Fruit fly (Drosophila melanogaster): ENCODE results near the gene CG8892.

DNA sequence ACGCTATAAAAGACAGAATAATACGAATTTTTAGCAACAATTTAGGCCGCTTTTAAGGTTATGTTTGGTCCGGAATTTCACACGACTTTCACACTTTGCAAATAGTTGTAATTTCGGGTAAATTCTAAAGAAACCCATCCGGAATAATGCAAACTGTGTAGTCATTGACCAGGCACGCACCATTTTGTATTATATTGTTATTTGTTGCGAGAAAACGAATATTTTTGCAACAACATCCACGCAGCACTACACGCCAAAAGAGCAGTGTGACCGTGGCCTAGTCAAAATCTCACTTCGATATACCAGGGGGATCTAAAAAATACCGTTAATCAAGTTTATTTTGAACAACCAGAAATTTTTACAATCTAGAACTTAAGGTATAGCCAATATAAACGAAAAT, 13.9 kb downstream of the CG8892 start, which contains the start of gene eIF3i:
- TF ChIP-seq pan (optimal IDR thresholded peaks at IDR 0.05) (no peak), Dll (optimal IDR thresholded peaks at IDR 0.05) (no peak), usp (GFP tag; optimal IDR thresholded peaks at IDR 0.05) (no peak), EcR (GFP tag; optimal IDR thresholded peaks at IDR 0.05) (no peak), CG8478 (optimal IDR thresholded peaks at IDR 0.05) (no peak), psq (optimal IDR thresholded peaks at IDR 0.05) (no peak)

Measured in whole organism.